Worm (Caenorhabditis elegans) whole organism, L1 larva: ENCODE measurements around the gene str-144.

Experiments used
- alr-1 ChIP-seq: fragments of 200-800 bp; sonication (Bioruptor generic); optimal IDR thresholded peaks from 2 replicates; lab custom pipeline; 2018; ENCODE audit warnings: borderline replicate concordance, mild to moderate bottlenecking, missing genetic modification characterization, missing compliant biosample characterization
- fkh-10 ChIP-seq: sonication (generic microtip); optimal IDR thresholded peaks from 2 replicates; lab custom pipeline; 2017; ENCODE audit warnings: missing biosample characterization, missing genetic modification reagents, missing genetic modification characterization
- lin-14 ChIP-seq: fragments of 200-800 bp; sonication (Bioruptor generic); optimal IDR thresholded peaks from 2 replicates; lab custom pipeline; 2018; ENCODE audit warnings: mild to moderate bottlenecking, missing genetic modification characterization, moderate library complexity, missing compliant biosample characterization
- nhr-237 ChIP-seq: fragments of 150-350 bp; optimal IDR thresholded peaks from 2 replicates; lab custom pipeline; 2014; ENCODE audit warnings: missing biosample characterization, missing genetic modification characterization
- nhr-84 ChIP-seq: sonication (generic microtip); optimal IDR thresholded peaks from 2 replicates; lab custom pipeline; 2017; ENCODE audit warnings: missing biosample characterization, missing genetic modification characterization
- tbx-2 ChIP-seq: sonication (generic microtip); optimal IDR thresholded peaks from 2 replicates; lab custom pipeline; 2016; ENCODE audit warnings: missing genetic modification characterization, missing compliant biosample characterization
- tlp-1 ChIP-seq: fragments of 150-350 bp; optimal IDR thresholded peaks from 2 replicates; lab custom pipeline; 2014; ENCODE audit warnings: missing biosample characterization, missing genetic modification characterization

DNA sequence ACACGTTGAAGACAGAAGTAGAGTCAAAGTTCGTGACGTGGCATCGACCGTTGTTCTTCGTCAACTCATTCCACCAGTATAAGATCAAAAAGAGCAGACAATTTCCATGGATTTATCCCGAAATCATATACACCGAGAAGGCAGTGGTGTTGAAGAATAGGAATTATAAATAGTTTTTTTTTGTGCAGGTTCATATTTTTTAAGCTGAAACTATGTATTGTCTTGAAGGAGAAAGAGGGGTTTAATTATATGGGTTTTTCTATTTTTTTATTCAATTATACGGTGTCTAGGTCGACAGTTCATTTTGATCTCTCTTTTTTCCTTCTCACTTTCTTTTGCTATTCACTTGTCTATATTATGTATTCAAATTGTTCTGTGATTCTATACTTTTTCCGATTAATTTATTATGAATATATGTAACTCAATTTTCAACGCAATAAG is 32.8 kb downstream of the str-144 start:
- TF ChIP-seq nhr-237 (tag; lab: Kevin White, UChicago) (no peak), fkh-10 (GFP tag; lab: Kevin White, UChicago) (no peak), nhr-84 (tag; lab: Kevin White, UChicago) (no peak), tlp-1 (tag; lab: Kevin White, UChicago) (no peak), alr-1 (tag; lab: Kevin White, UChicago) (no peak), tbx-2 (tag; lab: Kevin White, UChicago) (no peak), lin-14 (GFP tag; lab: Kevin White, UChicago) (no peak)
